Worm (Caenorhabditis elegans) whole organism, L4 larva: ENCODE data around the gene mec-17.
"Not testable (repeated sequence)": the region's sequence is repeated elsewhere in the genome, so short reads cannot be mapped to it uniquely, and the experiment has no call there.

Source experiments
- D1046.2 ChIP-seq: fragments of 200-800 bp; sonication (Bioruptor generic); IDR thresholded peaks from 2 replicates; pipeline ENCODE4 v1.3.6; 2022; ENCODE audit warnings: missing genetic modification characterization, missing compliant biosample characterization
- F37D6.2 ChIP-seq: sonication (generic microtip); optimal IDR thresholded peaks from 2 replicates; lab custom pipeline; 2016; ENCODE audit warnings: mild to moderate bottlenecking, missing genetic modification characterization, missing compliant biosample characterization
- F49E8.2 ChIP-seq: sonication (generic microtip); optimal IDR thresholded peaks from 2 replicates; lab custom pipeline; 2016; ENCODE audit warnings: missing compliant biosample characterization, mild to moderate bottlenecking, missing genetic modification characterization, borderline replicate concordance
- T20F7.1 ChIP-seq: fragments of 200-800 bp; sonication (Bioruptor generic); optimal IDR thresholded peaks from 2 replicates; lab custom pipeline; 2018; ENCODE audit warnings: mild to moderate bottlenecking, missing genetic modification characterization, missing compliant biosample characterization
- T26A8.4 ChIP-seq: fragments of 200-800 bp; sonication (Bioruptor generic); IDR thresholded peaks from 2 replicates; pipeline ENCODE4 v1.3.6; 2022; ENCODE audit warnings: missing genetic modification characterization, missing compliant biosample characterization
- Y48G9A.11 ChIP-seq: fragments of 200-800 bp; sonication (Bioruptor generic); IDR thresholded peaks from 2 replicates; pipeline ENCODE4 v1.3.6; 2022; ENCODE audit warnings: missing genetic modification reagents, missing genetic modification characterization, missing compliant biosample characterization
- aha-1 ChIP-seq: fragments of 150-350 bp; peaks from one replicate; lab custom pipeline; 2014; ENCODE audit warnings: missing biosample characterization, missing genetic modification characterization
- arid-1 ChIP-seq: fragments of 200-800 bp; sonication (Bioruptor generic); conservative IDR thresholded peaks from 2 replicates; pipeline ENCODE4 v1.3.6; 2022; ENCODE audit warnings: missing genetic modification reagents, missing genetic modification characterization, missing compliant biosample characterization
- ceh-20 ChIP-seq: fragments of 200-800 bp; sonication (Bioruptor generic); IDR thresholded peaks from 2 replicates; pipeline ENCODE4 v1.3.6; 2022; ENCODE audit warnings: missing genetic modification reagents, missing genetic modification characterization, missing compliant biosample characterization
- ceh-44 ChIP-seq: fragments of 200-800 bp; sonication (Bioruptor generic); IDR thresholded peaks from 2 replicates; pipeline ENCODE4 v1.3.6; 2022; ENCODE audit warnings: missing genetic modification reagents, missing genetic modification characterization, missing compliant biosample characterization
- ctbp-1 ChIP-seq: fragments of 200-800 bp; sonication (Bioruptor generic); IDR thresholded peaks from 2 replicates; pipeline ENCODE4 v1.3.6; 2022; ENCODE audit warnings: missing genetic modification reagents, missing genetic modification characterization, missing compliant biosample characterization
- dmd-6 ChIP-seq: fragments of 200-800 bp; sonication (Bioruptor generic); IDR thresholded peaks from 2 replicates; pipeline ENCODE4 v1.3.6; 2022; ENCODE audit warnings: missing genetic modification reagents, missing genetic modification characterization, missing compliant biosample characterization
- dmd-9 ChIP-seq: fragments of 200-800 bp; sonication (Bioruptor generic); IDR thresholded peaks from 2 replicates; pipeline ENCODE4 v1.3.6; 2022; ENCODE audit warnings: missing genetic modification reagents, missing genetic modification characterization, missing compliant biosample characterization
- dpl-1 ChIP-seq: fragments of 150-350 bp; optimal IDR thresholded peaks from 2 replicates; lab custom pipeline; 2014; ENCODE audit warnings: missing biosample characterization, missing genetic modification reagents, missing genetic modification characterization
- duxl-1 ChIP-seq: sonication (generic microtip); optimal IDR thresholded peaks from 2 replicates; lab custom pipeline; 2016; ENCODE audit warnings: mild to moderate bottlenecking, missing genetic modification characterization, moderate library complexity, missing compliant biosample characterization; ENCODE audit not compliant: poor library complexity
- dve-1 ChIP-seq: sonication (generic microtip); optimal IDR thresholded peaks from 2 replicates; lab custom pipeline; 2017; ENCODE audit warnings: antibody characterized with exemption, mild to moderate bottlenecking, missing genetic modification characterization, missing compliant biosample characterization; ENCODE audit not compliant: insufficient read depth
- egl-43 ChIP-seq: fragments of 200-800 bp; sonication (Bioruptor generic); IDR thresholded peaks from 2 replicates; pipeline ENCODE4 v1.3.6; 2022; ENCODE audit warnings: missing genetic modification reagents, missing genetic modification characterization, missing compliant biosample characterization
- hif-1 ChIP-seq, 2 experiments: sonication (generic microtip); optimal IDR thresholded peaks; 2 replicates each; lab custom pipeline; 2016 to 2017; ENCODE audit warnings: missing compliant biosample characterization in 2 of 2, missing genetic modification characterization in 2 of 2, missing genetic modification reagents in 2 of 2, missing genotype in 2 of 2, mild to moderate bottlenecking in 1 of 2
- hlh-11 ChIP-seq: fragments of 200-800 bp; sonication (Bioruptor generic); optimal IDR thresholded peaks from 2 replicates; lab custom pipeline; 2018; ENCODE audit warnings: mild to moderate bottlenecking, missing genetic modification characterization, missing compliant biosample characterization
- hlh-30 ChIP-seq: sonication (generic microtip); optimal IDR thresholded peaks from 2 replicates; lab custom pipeline; 2017; ENCODE audit warnings: antibody characterized with exemption, mild to moderate bottlenecking, missing genetic modification characterization, missing compliant biosample characterization; ENCODE audit not compliant: insufficient read depth
- hmg-1.1 ChIP-seq: fragments of 200-800 bp; sonication (Bioruptor generic); IDR thresholded peaks from 2 replicates; pipeline ENCODE4 v1.3.6; 2022; ENCODE audit warnings: missing genetic modification reagents, missing genetic modification characterization, missing compliant biosample characterization
- lim-7 ChIP-seq: fragments of 200-800 bp; sonication (Bioruptor generic); IDR thresholded peaks from 2 replicates; pipeline ENCODE4 v1.3.6; 2022; ENCODE audit warnings: missing genetic modification characterization, missing compliant biosample characterization
- lin-1 ChIP-seq: fragments of 200-800 bp; sonication (Bioruptor generic); IDR thresholded peaks from 2 replicates; pipeline ENCODE4 v1.3.6; 2022; ENCODE audit warnings: missing genetic modification reagents, missing genetic modification characterization, missing compliant biosample characterization
- lin-13 ChIP-seq: fragments of 150-350 bp; optimal IDR thresholded peaks from 2 replicates; lab custom pipeline; 2014; ENCODE audit warnings: missing biosample characterization, missing genetic modification reagents, missing genetic modification characterization
- lin-38 ChIP-seq: fragments of 200-800 bp; sonication (Bioruptor generic); IDR thresholded peaks from 2 replicates; pipeline ENCODE4 v1.3.6; 2022; ENCODE audit warnings: missing genetic modification reagents, missing genetic modification characterization, missing compliant biosample characterization
- lsy-2 ChIP-seq, 2 experiments: fragments of 150-350 bp in 1 of 2; sonication (generic microtip) in 1 of 2; optimal IDR thresholded peaks; 2 replicates each; lab custom pipeline; 2014 to 2017; ENCODE audit warnings: missing biosample characterization in 2 of 2, missing genetic modification characterization in 2 of 2
- madf-5 ChIP-seq, 2 experiments: fragments of 200-800 bp; sonication (Bioruptor generic); IDR thresholded peaks; 2 replicates each; pipeline ENCODE4 v1.3.6; 2022; ENCODE audit warnings: missing compliant biosample characterization in 2 of 2, missing genetic modification characterization in 2 of 2
- mep-1 ChIP-seq: fragments of 150-350 bp; sonication (generic microtip); optimal IDR thresholded peaks from 3 replicates; lab custom pipeline; 2014; ENCODE audit warnings: missing biosample characterization, missing genetic modification characterization
- mes-2 ChIP-seq: sonication (generic microtip); optimal IDR thresholded peaks from 2 replicates; lab custom pipeline; 2016; ENCODE audit warnings: missing genotype, mild to moderate bottlenecking, missing genetic modification characterization, missing compliant biosample characterization; ENCODE audit not compliant: poor library complexity, severe bottlenecking
- mxl-3 ChIP-seq: fragments of 200-800 bp; sonication (Bioruptor generic); optimal IDR thresholded peaks from 2 replicates; lab custom pipeline; 2018; ENCODE audit warnings: mild to moderate bottlenecking, missing genetic modification characterization, missing compliant biosample characterization
- nhr-28 ChIP-seq: fragments of 150-350 bp; optimal IDR thresholded peaks from 2 replicates; lab custom pipeline; 2014; ENCODE audit warnings: missing biosample characterization, missing genetic modification characterization
- nhr-42 ChIP-seq: fragments of 200-800 bp; sonication (Bioruptor generic); IDR thresholded peaks from 2 replicates; pipeline ENCODE4 v1.3.6; 2022; ENCODE audit warnings: missing genetic modification characterization, missing compliant biosample characterization
- nhr-6 ChIP-seq: fragments of 150-350 bp; optimal IDR thresholded peaks from 2 replicates; lab custom pipeline; 2014; ENCODE audit warnings: missing biosample characterization, missing genetic modification characterization
- pha-4 ChIP-seq, 2 experiments: fragments of 150-350 bp in 1 of 2; fragments of 200-800 bp in 1 of 2; sonication (Bioruptor generic) in 1 of 2; IDR thresholded peaks in 1 of 2; optimal IDR thresholded peaks in 1 of 2; 2 replicates each; pipeline versions ENCODE4 v1.3.6 to Lab custom; 2014 to 2022; ENCODE audit warnings: missing genetic modification characterization in 2 of 2, missing genetic modification reagents in 2 of 2, missing biosample characterization in 1 of 2, missing compliant biosample characterization in 1 of 2
- set-16 ChIP-seq: fragments of 200-800 bp; sonication (Bioruptor generic); IDR thresholded peaks from 2 replicates; pipeline ENCODE4 v1.3.6; 2022; ENCODE audit warnings: missing genetic modification reagents, missing genetic modification characterization, missing compliant biosample characterization
- snpc-1.2 ChIP-seq: fragments of 200-800 bp; sonication (Bioruptor generic); IDR thresholded peaks from 2 replicates; pipeline ENCODE4 v1.3.6; 2022; ENCODE audit warnings: missing genetic modification reagents, missing genetic modification characterization, missing compliant biosample characterization
- spr-1 ChIP-seq: sonication (generic microtip); optimal IDR thresholded peaks from 2 replicates; lab custom pipeline; 2016; ENCODE audit warnings: mild to moderate bottlenecking, missing genetic modification characterization, missing compliant biosample characterization
- tra-1 ChIP-seq: fragments of 200-800 bp; sonication (Bioruptor generic); IDR thresholded peaks from 2 replicates; pipeline ENCODE4 v1.3.6; 2022; ENCODE audit warnings: missing genetic modification reagents, missing genetic modification characterization, missing compliant biosample characterization
- unc-130 ChIP-seq: sonication (generic microtip); optimal IDR thresholded peaks from 2 replicates; lab custom pipeline; 2016; ENCODE audit warnings: missing genetic modification reagents, missing genetic modification characterization, missing compliant biosample characterization
- unc-62 ChIP-seq, 3 experiments: fragments of 150-350 bp in 1 of 3; sonication (generic microtip); optimal IDR thresholded peaks in 2 of 3; peaks in 1 of 3; 1 replicate in 1 of 3; 2 replicates in 2 of 3; lab custom pipeline; 2014 to 2017; ENCODE audit warnings: missing biosample characterization in 3 of 3, missing genetic modification characterization in 3 of 3, missing genetic modification reagents in 3 of 3, missing genotype in 1 of 3
- vab-7 ChIP-seq: fragments of 200-800 bp; sonication (Bioruptor generic); IDR thresholded peaks from 2 replicates; pipeline ENCODE4 v1.3.6; 2022; ENCODE audit warnings: missing genetic modification reagents, missing genetic modification characterization, missing compliant biosample characterization
- zfp-3 ChIP-seq: fragments of 200-800 bp; sonication (Bioruptor generic); conservative IDR thresholded peaks from 2 replicates; pipeline ENCODE4 v1.3.6; 2022; ENCODE audit warnings: missing genetic modification reagents, missing genetic modification characterization, missing compliant biosample characterization

Gene mec-17

ce11 chrIV:7948290-7948689 is 38.7 kb downstream of the mec-17 start, which contains the start of gene mcm-3AP:
Gene mcm-3AP (plus strand): TSS chrIV:7948672.
- TF ChIP-seq egl-43 (GFP tag; lab: Robert Waterston, UW) (peak; percentile 72), T26A8.4 (GFP tag; lab: Robert Waterston, UW) (peak; percentile 30; the same call in 1 of the 2 replicates), vab-7 (peak; percentile 83), snpc-1.2 (peak; percentile 50), ctbp-1 (GFP tag; lab: Robert Waterston, UW) (0 out of 2 replicates have a peak, but pooled peaks have one; percentile 41), hmg-1.1 (GFP tag; lab: Robert Waterston, UW) (peak; percentile 79), pha-4 (GFP tag; IDR thresholded peaks at IDR 0.05; lab: Robert Waterston, UW) (0 out of 2 replicates have a peak, but pooled peaks have one; percentile 36), dmd-9 (GFP tag; lab: Robert Waterston, UW) (peak; percentile 54; the same call in 1 of the 2 replicates), arid-1 (GFP tag; lab: Robert Waterston, UW) (0 out of 2 replicates have a peak, but pooled peaks have one; percentile 15), unc-130 (GFP tag; lab: Kevin White, UChicago) (peak; percentile 11), T20F7.1 (GFP tag; lab: Kevin White, UChicago) (peak; percentile 48), mes-2 (peak; percentile 59), tra-1 (GFP tag; lab: Robert Waterston, UW) (0 out of 2 replicates have a peak, but pooled peaks have one; percentile 48), nhr-42 (0 out of 2 replicates have a peak, but pooled peaks have one; percentile 25), lsy-2 (tag; optimal IDR thresholded peaks at IDR 0.05; lab: Kevin White, UChicago) (peak in 1 of 2 experiments; percentile 66), set-16 (GFP tag; lab: Robert Waterston, UW) (peak; percentile 34; the same call in 1 of the 2 replicates), ceh-44 (GFP tag; lab: Robert Waterston, UW) (peak; percentile 49; the same call in 1 of the 2 replicates), lin-38 (peak; percentile 75), Y48G9A.11 (GFP tag; lab: Robert Waterston, UW) (peak; percentile 49), ceh-20 (GFP tag; lab: Robert Waterston, UW) (peak; percentile 60; the same call in 1 of the 2 replicates)
- not testable (repeated sequence) for TF ChIP-seq pha-4 (tag; optimal IDR thresholded peaks at IDR 0.05; lab: Kevin White, UChicago)

ce11 chrIV:7946899-7947499 is 40.0 kb downstream of the mec-17 start, which contains the start of gene F20D12.12:
Gene F20D12.12 (plus strand): TSS chrIV:7947440.
- TF ChIP-seq ceh-20 (GFP tag; lab: Robert Waterston, UW), result peak; percentile 90
- peak; percentile 29 for TF ChIP-seq spr-1
- peak; percentile 68 for TF ChIP-seq hlh-11
- peak; percentile 85 for TF ChIP-seq dmd-6 (GFP tag; lab: Robert Waterston, UW)
- TF ChIP-seq nhr-28 (tag; lab: Kevin White, UChicago), result peak; percentile 4
- peak; percentile 80; the same call in 1 of the 2 replicates for TF ChIP-seq D1046.2 (GFP tag; lab: Robert Waterston, UW)
- peak; percentile 80 for TF ChIP-seq zfp-3 (GFP tag; lab: Robert Waterston, UW)
- peak; percentile 85 for TF ChIP-seq snpc-1.2
- TF ChIP-seq mxl-3, result peak; percentile 30
- TF ChIP-seq tra-1 (GFP tag; lab: Robert Waterston, UW), result peak; percentile 87; the same call in 1 of the 2 replicates
- peak; percentile 96 for TF ChIP-seq vab-7
- peak; percentile 73 for TF ChIP-seq dpl-1 (GFP tag; lab: Kevin White, UChicago)
- TF ChIP-seq hif-1 (tag; optimal IDR thresholded peaks at IDR 0.05; lab: Kevin White, UChicago), result peak in 1 of 2 experiments; percentile 49
- peak; percentile 27 for TF ChIP-seq F37D6.2
- peak; percentile 85 for TF ChIP-seq lin-1
- peak in 1 of 2 experiments; percentile 68; a peak in 1 of 4 replicates for TF ChIP-seq madf-5 (GFP tag; IDR thresholded peaks at IDR 0.05; lab: Robert Waterston, UW)
- TF ChIP-seq lim-7 (GFP tag; lab: Robert Waterston, UW), result peak; percentile 50; the same call in 1 of the 2 replicates
- TF ChIP-seq aha-1 (tag; lab: Kevin White, UChicago), result peak; percentile 95
- peak; percentile 96 for TF ChIP-seq ceh-44 (GFP tag; lab: Robert Waterston, UW)
- peak; percentile 52 for TF ChIP-seq F49E8.2 (tag; lab: Kevin White, UChicago)
- TF ChIP-seq lin-13 (GFP tag; lab: Kevin White, UChicago), result peak; percentile 32
- peak; percentile 45 for TF ChIP-seq mep-1 (tag; lab: Kevin White, UChicago)
- TF ChIP-seq duxl-1 (tag; lab: Kevin White, UChicago), result peak; percentile 5
- TF ChIP-seq T26A8.4 (GFP tag; lab: Robert Waterston, UW), result peak; percentile 81
- peak; percentile 54 for TF ChIP-seq dve-1 (tag; lab: Kevin White, UChicago)
- TF ChIP-seq nhr-42, result peak; percentile 83; the same call in 1 of the 2 replicates
- peak; percentile 91 for TF ChIP-seq mes-2
- TF ChIP-seq unc-62 (GFP tag; optimal IDR thresholded peaks at IDR 0.05 in 1 of 2; lab: Kevin White, UChicago), result peak in 1 of 2 experiments; percentile 45
- not testable (repeated sequence) for TF ChIP-seq unc-62 (tag; optimal IDR thresholded peaks at IDR 0.05; lab: Kevin White, UChicago)
- TF ChIP-seq hlh-30 (tag; lab: Kevin White, UChicago), result peak; percentile 48
- peak; percentile 79 for TF ChIP-seq T20F7.1 (GFP tag; lab: Kevin White, UChicago)
- peak; percentile 83 for TF ChIP-seq Y48G9A.11 (GFP tag; lab: Robert Waterston, UW)
- TF ChIP-seq nhr-6 (tag; lab: Kevin White, UChicago), result peak; percentile 68
- peak; percentile 91 for TF ChIP-seq lin-38
